Fruit fly (Drosophila melanogaster): Measurements from ENCODE around the gene p38a.

dm6 chr3R:24102387-24102786 is 49.7 kb downstream of the p38a start:
- TF ChIP-seq psq (optimal IDR thresholded peaks at IDR 0.05): no peak
- TF ChIP-seq pan (optimal IDR thresholded peaks at IDR 0.05): no peak

Measured in whole organism.